Worm (Caenorhabditis elegans) whole organism, L4 larva: ENCODE measurements around the gene Y17G9B.5.

ENCODE experiments used
- F10B5.3 ChIP-seq: sonication (generic microtip); optimal IDR thresholded peaks from 2 replicates; lab custom pipeline; 2016; ENCODE audit warnings: mild to moderate bottlenecking, missing genetic modification characterization, missing compliant biosample characterization
- F44E2.7 ChIP-seq: fragments of 200-800 bp; sonication (Bioruptor generic); IDR thresholded peaks from 2 replicates; pipeline ENCODE4 v2.1.2; 2022; ENCODE audit warnings: missing genetic modification characterization, missing compliant biosample characterization
- Y5F2A.4 ChIP-seq: fragments of 200-800 bp; sonication (Bioruptor generic); optimal IDR thresholded peaks from 2 replicates; lab custom pipeline; 2018; ENCODE audit warnings: mild to moderate bottlenecking, missing genetic modification characterization, missing compliant biosample characterization
- ZK337.2 ChIP-seq: fragments of 200-800 bp; sonication (Bioruptor generic); IDR thresholded peaks from 2 replicates; pipeline ENCODE4 v1.3.6; 2022; ENCODE audit warnings: missing genetic modification reagents, missing genetic modification characterization, missing compliant biosample characterization
- arid-1 ChIP-seq: fragments of 200-800 bp; sonication (Bioruptor generic); conservative IDR thresholded peaks from 2 replicates; pipeline ENCODE4 v1.3.6; 2022; ENCODE audit warnings: missing genetic modification reagents, missing genetic modification characterization, missing compliant biosample characterization
- attf-4 ChIP-seq: sonication (generic microtip); optimal IDR thresholded peaks from 3 replicates; lab custom pipeline; 2017; ENCODE audit warnings: missing biosample characterization, missing genetic modification characterization
- ceh-28 ChIP-seq: fragments of 150-350 bp; optimal IDR thresholded peaks from 2 replicates; lab custom pipeline; 2014; ENCODE audit warnings: missing biosample characterization, missing genetic modification reagents, missing genetic modification characterization
- ceh-32 ChIP-seq: sonication (generic microtip); optimal IDR thresholded peaks from 2 replicates; lab custom pipeline; 2016; ENCODE audit warnings: mild to moderate bottlenecking, missing genetic modification characterization, missing compliant biosample characterization; ENCODE audit not compliant: poor library complexity
- ceh-62 ChIP-seq: sonication (generic microtip); optimal IDR thresholded peaks from 2 replicates; lab custom pipeline; 2017; ENCODE audit warnings: missing biosample characterization, missing genetic modification characterization
- daf-16 ChIP-seq, 3 experiments: sonication (generic microtip); optimal IDR thresholded peaks; 2 replicates each; lab custom pipeline; 2016 to 2017; ENCODE audit warnings: missing genetic modification characterization in 3 of 3, missing genetic modification reagents in 3 of 3, mild to moderate bottlenecking in 2 of 3, missing compliant biosample characterization in 2 of 3, missing biosample characterization in 1 of 3, moderate library complexity in 1 of 3
- daf-19 ChIP-seq: fragments of 200-800 bp; sonication (Bioruptor generic); conservative IDR thresholded peaks from 2 replicates; pipeline ENCODE4 v1.3.6; 2022; ENCODE audit warnings: missing genetic modification characterization, missing compliant biosample characterization
- daf-8 ChIP-seq: fragments of 200-800 bp; sonication (Bioruptor generic); IDR thresholded peaks from 2 replicates; pipeline ENCODE4 v1.3.6; 2022; ENCODE audit warnings: missing genetic modification characterization, missing compliant biosample characterization
- dmd-8 ChIP-seq: fragments of 200-800 bp; sonication (Bioruptor generic); IDR thresholded peaks from 2 replicates; pipeline ENCODE4 v1.3.6; 2022; ENCODE audit warnings: missing genetic modification characterization, missing compliant biosample characterization
- dpl-1 ChIP-seq: fragments of 150-350 bp; optimal IDR thresholded peaks from 2 replicates; lab custom pipeline; 2014; ENCODE audit warnings: missing biosample characterization, missing genetic modification reagents, missing genetic modification characterization
- dve-1 ChIP-seq: sonication (generic microtip); optimal IDR thresholded peaks from 2 replicates; lab custom pipeline; 2017; ENCODE audit warnings: antibody characterized with exemption, mild to moderate bottlenecking, missing genetic modification characterization, missing compliant biosample characterization; ENCODE audit not compliant: insufficient read depth
- fkh-10 ChIP-seq: fragments of 150-350 bp; optimal IDR thresholded peaks from 2 replicates; lab custom pipeline; 2014; ENCODE audit warnings: missing biosample characterization, missing genetic modification reagents, missing genetic modification characterization
- fos-1 ChIP-seq: fragments of 150-350 bp; optimal IDR thresholded peaks from 2 replicates; lab custom pipeline; 2014; ENCODE audit warnings: missing biosample characterization, missing genetic modification characterization
- gei-8 ChIP-seq: fragments of 200-800 bp; sonication (Bioruptor generic); optimal IDR thresholded peaks from 2 replicates; lab custom pipeline; 2018; ENCODE audit warnings: mild to moderate bottlenecking, missing genetic modification characterization, missing compliant biosample characterization
- hif-1 ChIP-seq, 2 experiments: sonication (generic microtip); optimal IDR thresholded peaks; 2 replicates each; lab custom pipeline; 2016 to 2017; ENCODE audit warnings: missing compliant biosample characterization in 2 of 2, missing genetic modification characterization in 2 of 2, missing genetic modification reagents in 2 of 2, missing genotype in 2 of 2, mild to moderate bottlenecking in 1 of 2
- hlh-11 ChIP-seq: fragments of 200-800 bp; sonication (Bioruptor generic); optimal IDR thresholded peaks from 2 replicates; lab custom pipeline; 2018; ENCODE audit warnings: mild to moderate bottlenecking, missing genetic modification characterization, missing compliant biosample characterization
- hlh-30 ChIP-seq: sonication (generic microtip); optimal IDR thresholded peaks from 2 replicates; lab custom pipeline; 2017; ENCODE audit warnings: antibody characterized with exemption, mild to moderate bottlenecking, missing genetic modification characterization, missing compliant biosample characterization; ENCODE audit not compliant: insufficient read depth
- hmg-1.1 ChIP-seq: fragments of 200-800 bp; sonication (Bioruptor generic); IDR thresholded peaks from 2 replicates; pipeline ENCODE4 v1.3.6; 2022; ENCODE audit warnings: missing genetic modification reagents, missing genetic modification characterization, missing compliant biosample characterization
- lin-13 ChIP-seq: fragments of 150-350 bp; optimal IDR thresholded peaks from 2 replicates; lab custom pipeline; 2014; ENCODE audit warnings: missing biosample characterization, missing genetic modification reagents, missing genetic modification characterization
- lin-15B ChIP-seq: fragments of 150-350 bp; sonication (generic microtip); optimal IDR thresholded peaks from 3 replicates; lab custom pipeline; 2014; ENCODE audit warnings: missing biosample characterization, missing genetic modification characterization
- lin-39 ChIP-seq: fragments of 150-350 bp; optimal IDR thresholded peaks from 2 replicates; lab custom pipeline; 2014; ENCODE audit warnings: missing biosample characterization, missing genetic modification reagents, missing genetic modification characterization
- mdl-1 ChIP-seq, 2 experiments: fragments of 150-350 bp in 1 of 2; sonication (generic microtip) in 1 of 2; optimal IDR thresholded peaks; 2 replicates each; lab custom pipeline; 2014 to 2017; ENCODE audit warnings: missing biosample characterization in 2 of 2, missing genetic modification characterization in 2 of 2
- mdt-29 ChIP-seq: fragments of 200-800 bp; sonication (Bioruptor generic); IDR thresholded peaks from 2 replicates; pipeline ENCODE4 v1.3.6; 2022; ENCODE audit warnings: missing genetic modification reagents, missing genetic modification characterization, missing compliant biosample characterization
- mep-1 ChIP-seq: fragments of 150-350 bp; sonication (generic microtip); optimal IDR thresholded peaks from 3 replicates; lab custom pipeline; 2014; ENCODE audit warnings: missing biosample characterization, missing genetic modification characterization
- mxl-3 ChIP-seq: fragments of 200-800 bp; sonication (Bioruptor generic); optimal IDR thresholded peaks from 2 replicates; lab custom pipeline; 2018; ENCODE audit warnings: mild to moderate bottlenecking, missing genetic modification characterization, missing compliant biosample characterization
- nhr-102 ChIP-seq: sonication (generic microtip); optimal IDR thresholded peaks from 2 replicates; lab custom pipeline; 2016; ENCODE audit warnings: mild to moderate bottlenecking, missing genetic modification characterization, moderate library complexity, missing compliant biosample characterization
- nhr-111 ChIP-seq: fragments of 200-800 bp; sonication (Bioruptor generic); optimal IDR thresholded peaks from 2 replicates; lab custom pipeline; 2018; ENCODE audit warnings: mild to moderate bottlenecking, missing genetic modification characterization, missing compliant biosample characterization
- nhr-237 ChIP-seq: sonication (generic microtip); optimal IDR thresholded peaks from 2 replicates; lab custom pipeline; 2017; ENCODE audit warnings: missing biosample characterization, missing genetic modification characterization
- nhr-28 ChIP-seq: fragments of 150-350 bp; optimal IDR thresholded peaks from 2 replicates; lab custom pipeline; 2014; ENCODE audit warnings: missing biosample characterization, missing genetic modification characterization
- nhr-48 ChIP-seq: sonication (generic microtip); optimal IDR thresholded peaks from 2 replicates; lab custom pipeline; 2016; ENCODE audit warnings: mild to moderate bottlenecking, missing genetic modification characterization, missing compliant biosample characterization
- nhr-77 ChIP-seq: fragments of 150-350 bp; optimal IDR thresholded peaks from 2 replicates; lab custom pipeline; 2014; ENCODE audit warnings: missing biosample characterization, missing genetic modification characterization
- pha-4 ChIP-seq, 2 experiments: fragments of 150-350 bp in 1 of 2; fragments of 200-800 bp in 1 of 2; sonication (Bioruptor generic) in 1 of 2; IDR thresholded peaks in 1 of 2; optimal IDR thresholded peaks in 1 of 2; 2 replicates each; pipeline versions ENCODE4 v1.3.6 to Lab custom; 2014 to 2022; ENCODE audit warnings: missing genetic modification characterization in 2 of 2, missing genetic modification reagents in 2 of 2, missing biosample characterization in 1 of 2, missing compliant biosample characterization in 1 of 2
- pqm-1 ChIP-seq: sonication (generic microtip); optimal IDR thresholded peaks from 2 replicates; lab custom pipeline; 2017; ENCODE audit warnings: missing biosample characterization, missing genetic modification characterization
- saeg-2 ChIP-seq: fragments of 200-800 bp; sonication (Bioruptor generic); IDR thresholded peaks from 2 replicates; pipeline ENCODE4 v1.3.6; 2022; ENCODE audit warnings: missing genetic modification reagents, missing genetic modification characterization, missing compliant biosample characterization
- snpc-1.2 ChIP-seq: fragments of 200-800 bp; sonication (Bioruptor generic); IDR thresholded peaks from 2 replicates; pipeline ENCODE4 v1.3.6; 2022; ENCODE audit warnings: missing genetic modification reagents, missing genetic modification characterization, missing compliant biosample characterization
- tag-97 ChIP-seq: fragments of 200-800 bp; sonication (Bioruptor generic); IDR thresholded peaks from 2 replicates; pipeline ENCODE4 v1.3.6; 2022; ENCODE audit warnings: missing genetic modification characterization, missing compliant biosample characterization
- unc-62 ChIP-seq, 3 experiments: fragments of 150-350 bp in 1 of 3; sonication (generic microtip); optimal IDR thresholded peaks in 2 of 3; peaks in 1 of 3; 1 replicate in 1 of 3; 2 replicates in 2 of 3; lab custom pipeline; 2014 to 2017; ENCODE audit warnings: missing biosample characterization in 3 of 3, missing genetic modification characterization in 3 of 3, missing genetic modification reagents in 3 of 3, missing genotype in 1 of 3
- ztf-11 ChIP-seq: fragments of 150-350 bp; optimal IDR thresholded peaks from 2 replicates; lab custom pipeline; 2014; ENCODE audit warnings: missing biosample characterization, missing genetic modification characterization
- ztf-7 ChIP-seq: fragments of 150-350 bp; optimal IDR thresholded peaks from 2 replicates; lab custom pipeline; 2014; ENCODE audit warnings: missing biosample characterization, missing genetic modification characterization

The Y17G9B.5 gene

ce11 chrIV:4781123-4781522 lies 31.1 kb downstream of the Y17G9B.5 start:
- TF ChIP-seq mdt-29 (0 out of 2 replicates have a peak, but pooled peaks have one; percentile 28), daf-16 (GFP tag; optimal IDR thresholded peaks at IDR 0.05; lab: Kevin White, UChicago) (no peak), daf-16 (tag; optimal IDR thresholded peaks at IDR 0.05; lab: Kevin White, UChicago) (peak; percentile 32), dve-1 (tag; lab: Kevin White, UChicago) (peak; percentile 22), unc-62 (GFP tag; optimal IDR thresholded peaks at IDR 0.05 in 1 of 2; lab: Kevin White, UChicago) (peak in 1 of 2 experiments; percentile 97), unc-62 (tag; optimal IDR thresholded peaks at IDR 0.05; lab: Kevin White, UChicago) (no peak), ceh-32 (tag; lab: Kevin White, UChicago) (no peak), hmg-1.1 (GFP tag; lab: Robert Waterston, UW) (0 out of 2 replicates have a peak, but pooled peaks have one; percentile 37), nhr-28 (tag; lab: Kevin White, UChicago) (peak; percentile 47), saeg-2 (GFP tag; lab: Robert Waterston, UW) (no peak), lin-39 (tag; lab: Kevin White, UChicago) (no peak), hlh-11 (tag; lab: Kevin White, UChicago) (peak; percentile 67), nhr-237 (tag; lab: Kevin White, UChicago) (no peak)

- TF ChIP-seq dve-1 (tag; lab: Kevin White, UChicago) (peak; percentile 13), snpc-1.2 (GFP tag; lab: Robert Waterston, UW) (0 out of 2 replicates have a peak, but pooled peaks have one; percentile 10)
Measured at ce11 chrIV:4784687-4785086, 34.6 kb downstream of the Y17G9B.5 start.

DNA sequence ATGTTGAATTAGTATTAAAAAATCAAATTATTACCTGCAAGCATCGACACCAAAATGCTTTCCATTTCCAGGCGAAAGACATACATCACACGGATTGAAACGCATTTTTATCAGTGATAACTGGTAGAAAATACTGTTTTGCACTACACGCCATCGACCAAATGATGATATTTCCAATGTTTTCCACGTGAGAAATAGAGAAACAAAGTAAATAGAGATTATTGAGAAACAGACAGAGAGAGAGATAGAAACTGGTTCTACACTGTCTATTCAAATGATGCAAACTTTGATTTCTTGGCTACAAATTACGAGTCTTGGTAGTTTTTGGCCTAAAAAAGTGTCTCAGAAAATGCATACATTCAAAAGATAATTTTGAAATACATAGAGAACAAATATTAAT lies 38.3 kb downstream of the Y17G9B.5 start, which contains the start of gene nhr-104:
Gene nhr-104, minus strand, starts transcription at position 361 of the 400 bp plus-strand sequence.
- TF ChIP-seq hlh-11 (tag; lab: Kevin White, UChicago) (peak; percentile 80), fkh-10 (no peak), nhr-28 (tag; lab: Kevin White, UChicago) (peak; percentile 98), mdt-29 (no peak), ztf-7 (tag; lab: Kevin White, UChicago) (peak; percentile 14), daf-16 (GFP tag; optimal IDR thresholded peaks at IDR 0.05; lab: Kevin White, UChicago) (no peak), daf-16 (tag; optimal IDR thresholded peaks at IDR 0.05; lab: Kevin White, UChicago) (peak; percentile 97), F10B5.3 (tag; lab: Kevin White, UChicago) (no peak), arid-1 (no peak), lin-15B (tag; lab: Kevin White, UChicago) (no peak), hif-1 (tag; optimal IDR thresholded peaks at IDR 0.05; lab: Kevin White, UChicago) (peak in 1 of 2 experiments; percentile 33), dmd-8 (GFP tag; lab: Robert Waterston, UW) (no peak), ceh-62 (tag; lab: Kevin White, UChicago) (no peak), ZK337.2 (GFP tag; lab: Robert Waterston, UW) (no peak), ceh-28 (tag; lab: Kevin White, UChicago) (no peak), daf-19 (GFP tag; lab: Robert Waterston, UW) (no peak), ztf-11 (tag; lab: Kevin White, UChicago) (no peak), gei-8 (GFP tag; lab: Kevin White, UChicago) (no peak), mxl-3 (GFP tag; lab: Kevin White, UChicago) (peak; percentile 45), lin-13 (GFP tag; lab: Kevin White, UChicago) (no peak), tag-97 (GFP tag; lab: Robert Waterston, UW) (no peak), nhr-237 (tag; lab: Kevin White, UChicago) (no peak), nhr-48 (tag; lab: Kevin White, UChicago) (peak; percentile 63), dpl-1 (no peak), F44E2.7 (GFP tag; lab: Robert Waterston, UW) (no peak), nhr-77 (tag; lab: Kevin White, UChicago) (peak; percentile 83), hlh-30 (tag; lab: Kevin White, UChicago) (peak; percentile 67), mdl-1 (tag; optimal IDR thresholded peaks at IDR 0.05; lab: Kevin White, UChicago) (peak in 1 of 2 experiments; percentile 86), fos-1 (no peak), unc-62 (GFP tag; optimal IDR thresholded peaks at IDR 0.05 in 1 of 2; lab: Kevin White, UChicago) (peak in 1 of 2 experiments; percentile 92), unc-62 (tag; optimal IDR thresholded peaks at IDR 0.05; lab: Kevin White, UChicago) (no peak), daf-8 (GFP tag; lab: Robert Waterston, UW) (no peak), ceh-32 (tag; lab: Kevin White, UChicago) (no peak), attf-4 (no peak), Y5F2A.4 (GFP tag; lab: Kevin White, UChicago) (no peak), pha-4 (GFP tag; IDR thresholded peaks at IDR 0.05; lab: Robert Waterston, UW) (no peak), pha-4 (tag; optimal IDR thresholded peaks at IDR 0.05; lab: Kevin White, UChicago) (peak; percentile 26), pqm-1 (no peak), nhr-111 (no peak), mep-1 (tag; lab: Kevin White, UChicago) (peak; percentile 45), hmg-1.1 (GFP tag; lab: Robert Waterston, UW) (0 out of 2 replicates have a peak, but pooled peaks have one; percentile 17), nhr-102 (tag; lab: Kevin White, UChicago) (peak; percentile 7)
